Worm (Caenorhabditis elegans): ENCODE data around the gene R05G6.9.

R05G6.9 gene

DNA sequence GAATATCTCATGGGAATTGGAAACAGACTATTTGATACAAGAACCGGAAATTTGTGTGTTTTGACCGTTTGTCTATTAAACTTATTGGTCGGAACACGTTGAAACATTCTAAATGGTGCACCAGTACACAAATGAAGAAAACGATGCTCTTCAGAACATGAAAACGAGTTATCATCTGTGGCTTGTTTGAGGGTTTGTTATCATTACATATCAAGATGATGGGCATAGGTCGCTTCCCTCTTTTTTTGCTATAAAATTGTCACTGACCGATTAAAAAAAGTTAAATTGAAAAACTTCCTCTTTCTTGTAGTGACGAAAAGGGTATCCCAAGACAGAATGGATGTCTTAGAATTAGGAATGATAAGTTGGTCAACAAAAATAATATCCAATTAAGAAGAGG lies 47.4 kb downstream of the R05G6.9 start:
- TF ChIP-seq lin-13 (tag; optimal IDR thresholded peaks at IDR 0.05) (no peak), snpc-4 (tag; optimal IDR thresholded peaks at IDR 0.05) (no peak), ces-1 (GFP tag; optimal IDR thresholded peaks at IDR 0.05) (no peak), nhr-2 (tag; optimal IDR thresholded peaks at IDR 0.05) (no peak), flh-1 (GFP tag; optimal IDR thresholded peaks at IDR 0.05) (no peak), elt-1 (tag; optimal IDR thresholded peaks at IDR 0.05; ENCODE audit: borderline replicate concordance, insufficient read depth) (no peak), drap-1 (GFP tag; optimal IDR thresholded peaks at IDR 0.05) (no peak), hlh-1 (tag; optimal IDR thresholded peaks at IDR 0.05) (no peak)

DNA sequence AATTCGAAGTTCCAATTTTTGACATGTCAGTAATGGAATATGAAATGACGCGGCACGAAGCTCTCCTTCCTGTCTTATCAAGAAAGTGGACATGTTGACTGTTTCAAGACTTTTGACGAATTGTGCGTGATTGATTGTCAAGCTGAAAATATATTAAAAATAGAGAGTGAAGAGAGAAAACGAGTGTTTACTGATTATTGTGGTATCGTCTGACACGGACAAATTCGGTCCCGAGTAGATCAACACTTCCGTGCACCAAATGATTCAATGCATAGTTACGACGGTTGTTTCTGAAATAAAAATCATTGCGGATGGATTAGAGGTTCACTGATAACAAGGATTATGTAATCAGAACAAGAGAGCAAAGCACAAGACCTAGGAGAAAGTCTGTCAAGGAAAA lies 48.9 kb downstream of the R05G6.9 start:
- TF ChIP-seq nhr-76 (tag; optimal IDR thresholded peaks at IDR 0.05) (no peak), snpc-4 (tag; optimal IDR thresholded peaks at IDR 0.05) (no peak), M03D4.4 (tag; optimal IDR thresholded peaks at IDR 0.05) (no peak), hlh-1 (tag; optimal IDR thresholded peaks at IDR 0.05) (no peak), nhr-237 (tag; optimal IDR thresholded peaks at IDR 0.05) (no peak), lin-32 (GFP tag; optimal IDR thresholded peaks at IDR 0.05) (no peak), ces-1 (GFP tag; optimal IDR thresholded peaks at IDR 0.05) (no peak), mep-1 (tag; optimal IDR thresholded peaks at IDR 0.05) (no peak), elt-1 (tag; optimal IDR thresholded peaks at IDR 0.05; ENCODE audit: borderline replicate concordance, insufficient read depth) (no peak), ham-2 (GFP tag; optimal IDR thresholded peaks at IDR 0.05) (no peak), unc-120 (tag; optimal IDR thresholded peaks at IDR 0.05; ENCODE audit: poor library complexity, severe bottlenecking) (no peak), zip-8 (tag; optimal IDR thresholded peaks at IDR 0.05) (no peak)

DNA sequence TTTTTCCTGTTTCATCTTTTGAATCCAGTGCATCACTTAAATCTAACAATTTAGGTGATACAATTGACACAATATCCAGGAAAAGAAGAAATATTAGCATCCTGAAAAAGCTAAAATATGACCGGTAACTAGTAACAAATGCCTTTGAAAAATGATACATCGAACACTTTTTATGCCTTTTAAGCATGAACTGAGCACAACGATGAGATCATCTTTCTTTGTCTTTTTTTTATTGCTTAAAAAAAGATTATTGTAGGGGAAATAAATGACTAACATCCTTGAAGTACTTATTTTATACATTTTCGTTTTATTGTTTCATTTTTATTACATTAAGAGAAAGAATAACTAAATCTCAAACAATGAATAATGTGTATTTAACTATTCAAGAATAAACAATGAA lies 50.2 kb downstream of the R05G6.9 start, which contains the start of gene F13B6.3:
Gene F13B6.3 (minus strand): TSS at position 101 of the 400 bp plus-strand sequence.
- TF ChIP-seq M03D4.4 (tag; optimal IDR thresholded peaks at IDR 0.05) (no peak), ces-1 (GFP tag; optimal IDR thresholded peaks at IDR 0.05) (no peak), elt-3 (tag; optimal IDR thresholded peaks at IDR 0.05) (no peak)
